Fruit fly (Drosophila melanogaster) whole organism, pupa: Measurements from ENCODE around the gene Ip259.

Source experiments
- CG10348 ChIP-seq: fragments of 200-800 bp; sonication (Bioruptor generic); IDR thresholded peaks from 2 replicates; pipeline ENCODE4 v1.3.6; 2022; ENCODE audit warnings: missing biosample characterization, missing genetic modification characterization
- CG12605 ChIP-seq: fragments of 200-800 bp; sonication (Bioruptor generic); IDR thresholded peaks from 2 replicates; pipeline ENCODE4 v1.3.6; 2022; ENCODE audit warnings: missing biosample characterization, missing genetic modification characterization
- CG13204 ChIP-seq: fragments of 200-800 bp; sonication (Bioruptor generic); optimal IDR thresholded peaks from 2 replicates; lab custom pipeline; 2018; ENCODE audit warnings: missing biosample characterization, mild to moderate bottlenecking, missing genetic modification characterization, moderate library complexity
- CG14655 ChIP-seq: fragments of 200-800 bp; sonication (Bioruptor generic); optimal IDR thresholded peaks from 3 replicates; lab custom pipeline; 2017; ENCODE audit warnings: mild to moderate bottlenecking, missing biosample characterization, missing genetic modification reagents, missing genetic modification characterization
- CG15710 ChIP-seq: fragments of 200-800 bp; sonication (Bioruptor generic); optimal IDR thresholded peaks from 2 replicates; lab custom pipeline; 2018; ENCODE audit warnings: missing biosample characterization, mild to moderate bottlenecking, missing genetic modification characterization, moderate library complexity
- CG17806 ChIP-seq: fragments of 200-800 bp; sonication (Bioruptor generic); optimal IDR thresholded peaks from 2 replicates; lab custom pipeline; 2018; ENCODE audit warnings: missing biosample characterization, mild to moderate bottlenecking, missing genetic modification characterization, moderate library complexity
- CG32121 ChIP-seq: fragments of 200-800 bp; sonication (Bioruptor generic); IDR thresholded peaks from 2 replicates; pipeline ENCODE4 v1.3.6; 2022; ENCODE audit warnings: missing biosample characterization, missing genetic modification characterization
- CG34367 ChIP-seq: fragments of 200-800 bp; sonication (Bioruptor generic); optimal IDR thresholded peaks from 2 replicates; lab custom pipeline; 2018; ENCODE audit warnings: missing biosample characterization, mild to moderate bottlenecking, missing genetic modification characterization
- CG4496 ChIP-seq: fragments of 200-800 bp; sonication (Bioruptor generic); IDR thresholded peaks from 3 replicates; pipeline ENCODE4 v1.3.6; 2022; ENCODE audit warnings: missing biosample characterization, missing genetic modification characterization
- CG8159 ChIP-seq: fragments of 200-800 bp; sonication (Bioruptor generic); optimal IDR thresholded peaks from 3 replicates; lab custom pipeline; 2018; ENCODE audit warnings: missing biosample characterization, mild to moderate bottlenecking, missing genetic modification characterization, moderate library complexity
- CG8301 ChIP-seq: fragments of 200-800 bp; sonication (Bioruptor generic); optimal IDR thresholded peaks from 2 replicates; lab custom pipeline; 2018; ENCODE audit warnings: missing biosample characterization, mild to moderate bottlenecking, missing genetic modification characterization
- CG9948 ChIP-seq: fragments of 200-800 bp; sonication (Bioruptor generic); optimal IDR thresholded peaks from 2 replicates; lab custom pipeline; 2018; ENCODE audit warnings: missing biosample characterization, mild to moderate bottlenecking, missing genetic modification characterization, moderate library complexity
- D1 ChIP-seq: fragments of 200-800 bp; sonication (Bioruptor generic); optimal IDR thresholded peaks from 2 replicates; lab custom pipeline; 2018; ENCODE audit warnings: missing biosample characterization, mild to moderate bottlenecking, missing genetic modification characterization, moderate library complexity
- EcR ChIP-seq: fragments of 200-800 bp; sonication (Bioruptor generic); optimal IDR thresholded peaks from 3 replicates; lab custom pipeline; 2019; ENCODE audit warnings: missing biosample characterization, missing genetic modification characterization, mild to moderate bottlenecking, moderate library complexity, missing genetic modification reagents
- Ets98B ChIP-seq: fragments of 200-800 bp; sonication (Bioruptor generic); IDR thresholded peaks from 2 replicates; pipeline ENCODE4 v1.3.6; 2022; ENCODE audit warnings: missing biosample characterization, missing genetic modification characterization
- Pif1A ChIP-seq: fragments of 200-800 bp; sonication (Bioruptor generic); optimal IDR thresholded peaks from 3 replicates; lab custom pipeline; 2016; ENCODE audit warnings: missing biosample characterization, missing genetic modification characterization
- Pif1B ChIP-seq: fragments of 200-800 bp; sonication (Bioruptor generic); optimal IDR thresholded peaks from 3 replicates; lab custom pipeline; 2016; ENCODE audit warnings: missing biosample characterization, missing genetic modification characterization
- Snoo ChIP-seq: fragments of 200-800 bp; sonication (Bioruptor generic); optimal IDR thresholded peaks from 3 replicates; lab custom pipeline; 2017; ENCODE audit warnings: missing biosample characterization, mild to moderate bottlenecking, missing genetic modification characterization, inconsistent platforms
- fd96Ca ChIP-seq: fragments of 200-800 bp; sonication (Bioruptor generic); IDR thresholded peaks from 3 replicates; pipeline ENCODE4 v1.3.6; 2022; ENCODE audit warnings: missing biosample characterization, missing genetic modification characterization
- gl ChIP-seq: fragments of 200-800 bp; sonication (Bioruptor generic); optimal IDR thresholded peaks from 2 replicates; lab custom pipeline; 2018; ENCODE audit warnings: missing biosample characterization, mild to moderate bottlenecking, missing genetic modification characterization
- rn ChIP-seq: fragments of 200-800 bp; sonication (Bioruptor generic); IDR thresholded peaks from 2 replicates; pipeline ENCODE4 v1.3.6; 2022; ENCODE audit warnings: missing biosample characterization, missing genetic modification characterization

Gene Ip259

dm6 chr2L:10393467-10393866 is 14.7 kb upstream of the Ip259 start:
- TF ChIP-seq CG34367 (no peak), CG10348 (GFP tag; lab: Robert Waterston, UW) (no peak), Pif1B (GFP tag; lab: Kevin White, UChicago) (no peak), EcR (no peak), rn (GFP tag; lab: Robert Waterston, UW) (no peak), fd96Ca (GFP tag; lab: Robert Waterston, UW) (no peak), D1 (no peak), CG13204 (GFP tag; lab: Kevin White, UChicago) (no peak), Snoo (tag; lab: Kevin White, UChicago) (no peak), gl (tag; lab: Kevin White, UChicago) (no peak), CG8159 (no peak), Pif1A (GFP tag; lab: Kevin White, UChicago) (no peak), CG32121 (GFP tag; lab: Robert Waterston, UW) (no peak), Ets98B (GFP tag; lab: Robert Waterston, UW) (no peak), CG14655 (GFP tag; lab: Kevin White, UChicago) (no peak), CG15710 (tag; lab: Kevin White, UChicago) (no peak), CG12605 (no peak), CG9948 (tag; lab: Kevin White, UChicago) (no peak)

DNA sequence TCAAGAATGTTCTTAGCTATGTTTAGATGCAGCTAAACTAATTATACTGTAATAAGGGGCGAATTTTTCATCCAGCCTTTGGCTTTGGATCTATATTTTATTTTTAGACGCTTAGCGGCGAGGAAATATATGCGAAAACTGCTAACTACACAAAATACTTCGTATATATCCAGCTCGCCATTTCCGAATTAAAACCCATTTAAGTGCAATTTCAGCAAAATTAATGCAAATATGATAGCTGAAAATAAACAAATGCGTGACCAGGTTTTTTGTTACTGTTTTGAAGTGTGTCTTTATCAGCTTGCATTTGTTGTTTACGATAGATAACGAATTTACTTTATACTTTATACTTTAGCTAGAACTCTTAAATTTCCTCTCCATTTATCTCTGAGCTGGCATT is 13.1 kb upstream of the Ip259 start:
- TF ChIP-seq fd96Ca (GFP tag; lab: Robert Waterston, UW) = no peak
- no peak for TF ChIP-seq CG14655 (GFP tag; lab: Kevin White, UChicago)
- no peak for TF ChIP-seq Ets98B (GFP tag; lab: Robert Waterston, UW)
- TF ChIP-seq rn (GFP tag; lab: Robert Waterston, UW) = no peak
- no peak for TF ChIP-seq CG34367
- no peak for TF ChIP-seq CG8301 (tag; lab: Kevin White, UChicago)
- no peak for TF ChIP-seq Snoo (tag; lab: Kevin White, UChicago)
- no peak for TF ChIP-seq Pif1A (GFP tag; lab: Kevin White, UChicago)
- no peak for TF ChIP-seq CG13204 (GFP tag; lab: Kevin White, UChicago)
- TF ChIP-seq CG32121 (GFP tag; lab: Robert Waterston, UW) = no peak
- no peak for TF ChIP-seq CG15710 (tag; lab: Kevin White, UChicago)
- TF ChIP-seq CG4496 (GFP tag; lab: Robert Waterston, UW) = no peak
- TF ChIP-seq CG9948 (tag; lab: Kevin White, UChicago) = no peak
- no peak for TF ChIP-seq gl (tag; lab: Kevin White, UChicago)
- no peak for TF ChIP-seq Pif1B (GFP tag; lab: Kevin White, UChicago)
- no peak for TF ChIP-seq EcR
- no peak for TF ChIP-seq CG10348 (GFP tag; lab: Robert Waterston, UW)
- no peak for TF ChIP-seq CG8159

DNA sequence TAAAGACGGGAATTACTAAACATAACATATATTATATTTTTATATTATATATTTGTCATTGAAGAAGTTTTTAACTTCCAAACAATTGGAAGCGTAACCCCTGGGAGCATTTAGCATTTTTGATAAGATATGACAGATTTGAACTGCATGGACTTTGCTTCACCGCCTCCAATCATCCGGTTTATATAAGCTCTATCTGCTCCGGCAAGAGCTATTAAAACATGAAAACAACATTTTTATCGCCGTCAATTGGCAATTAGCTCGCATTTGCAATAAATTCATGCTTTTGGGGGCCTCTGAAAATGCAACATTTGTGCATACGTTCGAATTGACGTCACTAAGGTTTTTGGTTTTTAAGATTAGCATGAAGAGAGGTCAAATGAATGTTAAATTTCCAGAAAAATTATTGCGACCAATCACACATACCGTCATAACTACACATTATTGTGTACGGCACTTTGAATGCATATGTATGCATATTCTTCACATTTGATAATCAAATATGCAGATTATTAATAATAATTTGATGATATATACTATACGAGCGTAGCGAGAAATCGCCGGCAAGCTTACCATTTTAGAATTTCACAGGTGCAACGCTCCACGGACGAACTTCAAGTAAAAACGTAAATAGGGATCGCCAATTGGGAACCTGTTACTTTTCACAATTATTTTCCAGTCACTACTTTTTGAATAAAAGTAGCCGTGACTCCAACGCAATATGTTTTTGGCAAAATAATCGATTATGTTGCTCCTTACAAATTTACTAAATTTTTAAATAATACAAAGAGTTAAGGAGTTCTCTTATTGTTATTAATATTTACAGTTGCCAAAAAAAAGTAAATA is 12.3 kb upstream of the Ip259 start, which contains the start of gene Mdh1:
TSS of gene Mdh1 (minus strand) at position 691 of the 846 bp plus-strand sequence.
- no peak for TF ChIP-seq CG14655 (GFP tag; lab: Kevin White, UChicago)
- no peak for TF ChIP-seq CG32121 (GFP tag; lab: Robert Waterston, UW)
- TF ChIP-seq CG4496 (GFP tag; lab: Robert Waterston, UW) = no peak
- no peak for TF ChIP-seq CG34367
- no peak for TF ChIP-seq fd96Ca (GFP tag; lab: Robert Waterston, UW)
- TF ChIP-seq CG8159 = no peak
- TF ChIP-seq EcR = peak; percentile 20
- TF ChIP-seq Ets98B (GFP tag; lab: Robert Waterston, UW) = no peak

dm6 chr2L:10396488-10396824 is 11.7 kb upstream of the Ip259 start, which contains the start of gene Cnot4:
Cnot4 (plus strand) TSS chr2L:10396716.
- TF ChIP-seq CG8301 (tag; lab: Kevin White, UChicago) (no peak), rn (GFP tag; lab: Robert Waterston, UW) (no peak), CG17806 (tag; lab: Kevin White, UChicago) (no peak), CG9948 (tag; lab: Kevin White, UChicago) (no peak), Pif1B (GFP tag; lab: Kevin White, UChicago) (no peak), fd96Ca (GFP tag; lab: Robert Waterston, UW) (no peak), Snoo (tag; lab: Kevin White, UChicago) (no peak), CG14655 (GFP tag; lab: Kevin White, UChicago) (no peak)
- TF ChIP-seq, all 21 proteins: peak for 0

DNA sequence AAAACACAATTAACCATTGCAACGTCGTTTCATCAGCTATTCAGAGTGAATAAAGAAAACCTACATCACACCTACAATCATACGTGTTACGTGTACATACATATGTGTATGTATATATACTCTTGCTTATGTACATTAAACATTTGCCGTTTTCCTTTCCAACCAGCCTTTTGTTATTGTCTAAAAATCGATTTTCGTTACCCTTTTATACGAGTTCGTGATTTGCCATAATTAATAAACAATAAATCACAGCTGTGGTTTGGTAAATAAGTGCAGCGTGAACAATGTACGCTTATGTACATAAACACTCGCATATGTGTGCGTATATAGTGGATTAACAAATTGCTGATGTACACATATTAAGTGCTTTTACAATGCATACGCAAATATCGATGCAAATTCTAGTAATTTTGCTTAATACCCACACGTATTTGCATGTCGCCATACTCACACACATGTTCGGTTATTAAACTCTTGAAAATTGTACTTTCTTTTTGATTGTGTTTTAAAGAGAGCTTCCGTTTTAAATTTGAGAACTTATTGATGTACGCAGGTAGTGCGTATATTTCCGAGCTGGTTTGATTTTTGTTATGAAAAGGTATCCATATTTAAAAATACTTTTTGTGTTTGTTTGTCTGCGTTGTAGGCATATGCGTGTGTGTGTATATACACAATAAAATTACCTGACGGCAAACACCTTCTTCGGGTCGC is 11.1 kb upstream of the Ip259 start:
- peak; percentile 28 for TF ChIP-seq Pif1B (GFP tag; lab: Kevin White, UChicago)
- TF ChIP-seq EcR = peak; percentile 41
- TF ChIP-seq CG4496 (GFP tag; lab: Robert Waterston, UW) = no peak

DNA sequence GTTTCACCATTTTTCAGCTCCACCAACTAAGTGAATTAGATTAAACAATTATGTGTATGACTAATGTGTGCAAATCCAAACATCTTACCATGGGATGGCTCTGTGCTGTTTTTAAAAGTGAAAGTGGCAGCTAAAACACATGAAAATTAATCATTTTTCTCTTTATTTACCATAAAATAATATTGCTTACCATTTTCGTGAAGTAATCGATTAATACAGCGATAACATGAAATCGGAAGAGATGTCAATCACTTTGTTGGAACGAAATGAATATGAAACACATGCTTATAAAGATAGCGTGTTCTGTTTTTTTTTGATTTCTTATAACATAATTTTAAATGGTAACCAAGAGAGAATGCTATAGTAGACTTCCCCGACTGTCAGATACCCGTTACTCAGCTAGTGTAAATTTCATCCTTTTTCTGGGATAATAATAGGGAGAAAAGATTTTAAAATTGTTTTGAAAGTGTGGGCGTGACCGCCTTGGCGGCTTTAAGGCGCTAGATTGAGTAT is 4.3 kb upstream of the Ip259 start:
- no peak for TF ChIP-seq CG12605
- no peak for TF ChIP-seq CG13204 (GFP tag; lab: Kevin White, UChicago)
- no peak for TF ChIP-seq Ets98B (GFP tag; lab: Robert Waterston, UW)
- no peak for TF ChIP-seq gl (tag; lab: Kevin White, UChicago)
- no peak for TF ChIP-seq CG4496 (GFP tag; lab: Robert Waterston, UW)
- no peak for TF ChIP-seq CG10348 (GFP tag; lab: Robert Waterston, UW)
- no peak for TF ChIP-seq CG34367
- no peak for TF ChIP-seq Snoo (tag; lab: Kevin White, UChicago)
- TF ChIP-seq fd96Ca (GFP tag; lab: Robert Waterston, UW) = no peak
- no peak for TF ChIP-seq CG8159
- no peak for TF ChIP-seq CG8301 (tag; lab: Kevin White, UChicago)
- no peak for TF ChIP-seq Pif1B (GFP tag; lab: Kevin White, UChicago)
- TF ChIP-seq CG17806 (tag; lab: Kevin White, UChicago) = no peak
- TF ChIP-seq EcR = no peak
